Worm (Caenorhabditis elegans) whole organism, L4 larva: Measurements from ENCODE around the gene B0303.4.

Source experiments
- ceh-28 ChIP-seq: fragments of 150-350 bp; optimal IDR thresholded peaks from 2 replicates; lab custom pipeline; 2014; ENCODE audit warnings: missing biosample characterization, missing genetic modification reagents, missing genetic modification characterization
- daf-12 ChIP-seq: fragments of 150-350 bp; optimal IDR thresholded peaks from 2 replicates; lab custom pipeline; 2014; ENCODE audit warnings: missing biosample characterization, missing genetic modification reagents, missing genetic modification characterization
- hlh-11 ChIP-seq: fragments of 200-800 bp; sonication (Bioruptor generic); optimal IDR thresholded peaks from 2 replicates; lab custom pipeline; 2018; ENCODE audit warnings: mild to moderate bottlenecking, missing genetic modification characterization, missing compliant biosample characterization
- lin-39 ChIP-seq: fragments of 150-350 bp; optimal IDR thresholded peaks from 2 replicates; lab custom pipeline; 2014; ENCODE audit warnings: missing biosample characterization, missing genetic modification reagents, missing genetic modification characterization
- nhr-237 ChIP-seq: sonication (generic microtip); optimal IDR thresholded peaks from 2 replicates; lab custom pipeline; 2017; ENCODE audit warnings: missing biosample characterization, missing genetic modification characterization
- unc-130 ChIP-seq: sonication (generic microtip); optimal IDR thresholded peaks from 2 replicates; lab custom pipeline; 2016; ENCODE audit warnings: missing genetic modification reagents, missing genetic modification characterization, missing compliant biosample characterization
- unc-39 ChIP-seq: sonication (generic microtip); optimal IDR thresholded peaks from 2 replicates; lab custom pipeline; 2017; ENCODE audit warnings: missing biosample characterization, missing genetic modification characterization
- zfp-2 ChIP-seq: sonication (generic microtip); optimal IDR thresholded peaks from 2 replicates; lab custom pipeline; 2016; ENCODE audit warnings: mild to moderate bottlenecking, missing genetic modification characterization, missing compliant biosample characterization

- TF ChIP-seq nhr-237 (tag; lab: Kevin White, UChicago) (no peak), unc-130 (GFP tag; lab: Kevin White, UChicago) (peak; percentile 60), unc-39 (no peak), ceh-28 (tag; lab: Kevin White, UChicago) (no peak), lin-39 (no peak), hlh-11 (tag; lab: Kevin White, UChicago) (peak; percentile 46), zfp-2 (tag; lab: Kevin White, UChicago) (peak; percentile 24), daf-12 (tag; lab: Kevin White, UChicago) (no peak)
Measured at ce11 chrIII:8678371-8678770, 11.3 kb upstream of the B0303.4 start.
